Worm (Caenorhabditis elegans) whole organism, young adult: ENCODE data around the gene CD4.8.
"Not testable (repeated sequence)": the region's sequence is repeated elsewhere in the genome, so short reads cannot be mapped to it uniquely, and the experiment has no call there.

ENCODE experiments used
- B0261.1 ChIP-seq: sonication (generic microtip); optimal IDR thresholded peaks from 2 replicates; lab custom pipeline; 2016; ENCODE audit warnings: mild to moderate bottlenecking, missing genetic modification characterization, moderate library complexity, missing compliant biosample characterization
- ama-1 ChIP-seq, 3 experiments: fragments of 150-350 bp in 1 of 3; sonication (generic microtip) in 2 of 3; optimal IDR thresholded peaks; 2 replicates each; lab custom pipeline; 2014 to 2018; ENCODE audit warnings: missing biosample characterization in 2 of 3, missing genetic modification characterization in 2 of 3, missing genetic modification reagents in 2 of 3
- attf-3 ChIP-seq: fragments of 200-800 bp; sonication (Bioruptor generic); conservative IDR thresholded peaks from 2 replicates; pipeline ENCODE4 v1.3.6; 2022; ENCODE audit warnings: missing genetic modification reagents, missing genetic modification characterization, missing compliant biosample characterization
- die-1 ChIP-seq: sonication (generic microtip); optimal IDR thresholded peaks from 2 replicates; lab custom pipeline; 2016; ENCODE audit warnings: missing genotype, mild to moderate bottlenecking, missing genetic modification characterization, missing compliant biosample characterization
- dox-1 ChIP-seq: fragments of 200-800 bp; sonication (Bioruptor generic); IDR thresholded peaks from 2 replicates; pipeline ENCODE4 v1.3.6; 2022; ENCODE audit warnings: missing genetic modification reagents, missing genetic modification characterization, missing compliant biosample characterization
- hmg-20 ChIP-seq: fragments of 200-800 bp; sonication (Bioruptor generic); IDR thresholded peaks from 2 replicates; pipeline ENCODE4 v1.3.6; 2022; ENCODE audit warnings: missing genetic modification reagents, missing genetic modification characterization, missing compliant biosample characterization
- let-607 ChIP-seq, 2 experiments: fragments of 200-800 bp in 1 of 2; sonication (Bioruptor generic) in 1 of 2; sonication (generic microtip) in 1 of 2; optimal IDR thresholded peaks; 2 replicates each; lab custom pipeline; 2016 to 2018; ENCODE audit warnings: mild to moderate bottlenecking in 2 of 2, missing compliant biosample characterization in 2 of 2, missing genetic modification characterization in 2 of 2, moderate library complexity in 2 of 2, missing genotype in 1 of 2
- madf-6 ChIP-seq: fragments of 200-800 bp; sonication (Bioruptor generic); IDR thresholded peaks from 2 replicates; pipeline ENCODE4 v1.3.6; 2022; ENCODE audit warnings: missing genetic modification reagents, missing genetic modification characterization, missing compliant biosample characterization
- nhr-27 ChIP-seq: fragments of 200-800 bp; sonication (Bioruptor generic); optimal IDR thresholded peaks from 2 replicates; lab custom pipeline; 2018; ENCODE audit warnings: mild to moderate bottlenecking, missing genetic modification characterization, moderate library complexity, missing compliant biosample characterization
- unc-62 ChIP-seq: fragments of 150-350 bp; optimal IDR thresholded peaks from 2 replicates; lab custom pipeline; 2014; ENCODE audit warnings: missing biosample characterization, missing genetic modification reagents, missing genetic modification characterization
- zfh-2 ChIP-seq: fragments of 200-800 bp; sonication (Bioruptor generic); conservative IDR thresholded peaks from 2 replicates; pipeline ENCODE4 v1.3.6; 2022; ENCODE audit warnings: missing genetic modification reagents, missing genetic modification characterization, missing compliant biosample characterization

ce11 chrV:5602407-5602806 is 1.2 kb upstream of the CD4.8 start:
- not testable (repeated sequence) for TF ChIP-seq nhr-27 (tag; lab: Kevin White, UChicago); attf-3 (GFP tag; lab: Robert Waterston, UW); hmg-20; die-1 (tag; lab: Kevin White, UChicago); unc-62; madf-6 (GFP tag; lab: Robert Waterston, UW); B0261.1 (tag; lab: Kevin White, UChicago); zfh-2 (GFP tag; lab: Robert Waterston, UW); let-607 (tag; optimal IDR thresholded peaks at IDR 0.05; lab: Kevin White, UChicago); dox-1; ama-1 (optimal IDR thresholded peaks at IDR 0.05; lab: Kevin White, UChicago); ama-1 (GFP tag; optimal IDR thresholded peaks at IDR 0.05; lab: Kevin White, UChicago)
